Worm (Caenorhabditis elegans) whole organism, young adult: Measurements from ENCODE around the gene F19H6.4.
A peak's percentile ranks its signal among the peaks of the same experiment; 100 is the strongest.

ENCODE experiments used
- B0035.1 ChIP-seq: sonication (generic microtip); optimal IDR thresholded peaks from 2 replicates; lab custom pipeline; 2016; ENCODE audit warnings: missing genetic modification characterization, mild to moderate bottlenecking, missing compliant biosample characterization, missing genotype, missing genetic modification reagents
- B0261.1 ChIP-seq: sonication (generic microtip); optimal IDR thresholded peaks from 2 replicates; lab custom pipeline; 2016; ENCODE audit warnings: mild to moderate bottlenecking, missing genetic modification characterization, moderate library complexity, missing compliant biosample characterization
- C06A6.2 ChIP-seq: fragments of 200-800 bp; sonication (Bioruptor generic); conservative IDR thresholded peaks from 2 replicates; pipeline ENCODE4 v1.3.6; 2022; ENCODE audit warnings: missing genetic modification characterization, missing compliant biosample characterization
- F37B4.10 ChIP-seq: fragments of 200-800 bp; sonication (Bioruptor generic); IDR thresholded peaks from 2 replicates; pipeline ENCODE4 v1.3.6; 2022; ENCODE audit warnings: missing genetic modification characterization, missing compliant biosample characterization
- F55B11.4 ChIP-seq: sonication (generic microtip); optimal IDR thresholded peaks from 2 replicates; lab custom pipeline; 2016; ENCODE audit warnings: missing compliant biosample characterization, missing genetic modification characterization, borderline replicate concordance; ENCODE audit not compliant: insufficient read depth
- F57C9.4 ChIP-seq: sonication (generic microtip); optimal IDR thresholded peaks from 2 replicates; lab custom pipeline; 2017; ENCODE audit warnings: mild to moderate bottlenecking, missing genetic modification characterization, missing compliant biosample characterization
- T07F8.4 ChIP-seq: sonication (generic microtip); optimal IDR thresholded peaks from 2 replicates; lab custom pipeline; 2016; ENCODE audit warnings: mild to moderate bottlenecking, missing genetic modification characterization, moderate library complexity, missing compliant biosample characterization
- Y53F4B.3 ChIP-seq: fragments of 200-800 bp; sonication (Bioruptor generic); IDR thresholded peaks from 2 replicates; pipeline ENCODE4 v1.3.6; 2022; ENCODE audit warnings: missing genetic modification reagents, missing genetic modification characterization, missing compliant biosample characterization
- Y53G8AR.9 ChIP-seq: fragments of 200-800 bp; sonication (Bioruptor generic); conservative IDR thresholded peaks from 2 replicates; pipeline ENCODE4 v1.3.6; 2022; ENCODE audit warnings: missing genetic modification reagents, missing genetic modification characterization, missing compliant biosample characterization
- Y67H2A.10 ChIP-seq: fragments of 200-800 bp; sonication (Bioruptor generic); conservative IDR thresholded peaks from 2 replicates; pipeline ENCODE4 v1.3.6; 2022; ENCODE audit warnings: missing genetic modification reagents, missing genetic modification characterization, missing compliant biosample characterization
- Y95B8A.8 ChIP-seq: fragments of 200-800 bp; sonication (Bioruptor generic); IDR thresholded peaks from 2 replicates; pipeline ENCODE4 v1.3.6; 2022; ENCODE audit warnings: missing genetic modification reagents, missing genetic modification characterization, missing compliant biosample characterization
- akir-1 ChIP-seq: fragments of 200-800 bp; sonication (Bioruptor generic); optimal IDR thresholded peaks from 2 replicates; lab custom pipeline; 2018; ENCODE audit warnings: mild to moderate bottlenecking, missing genetic modification characterization, moderate library complexity, missing compliant biosample characterization
- aptf-3 ChIP-seq: fragments of 200-800 bp; sonication (Bioruptor generic); IDR thresholded peaks from 2 replicates; pipeline ENCODE4 v1.3.6; 2022; ENCODE audit warnings: missing genetic modification characterization, missing compliant biosample characterization
- atf-7 ChIP-seq: sonication (generic microtip); optimal IDR thresholded peaks from 2 replicates; lab custom pipeline; 2017; ENCODE audit warnings: mild to moderate bottlenecking, missing genetic modification characterization, missing compliant biosample characterization
- athp-1 ChIP-seq: sonication (generic microtip); optimal IDR thresholded peaks from 2 replicates; lab custom pipeline; 2017; ENCODE audit warnings: mild to moderate bottlenecking, missing genetic modification characterization, missing compliant biosample characterization
- attf-3 ChIP-seq: fragments of 200-800 bp; sonication (Bioruptor generic); conservative IDR thresholded peaks from 2 replicates; pipeline ENCODE4 v1.3.6; 2022; ENCODE audit warnings: missing genetic modification reagents, missing genetic modification characterization, missing compliant biosample characterization
- attf-6 ChIP-seq: fragments of 200-800 bp; sonication (Bioruptor generic); IDR thresholded peaks from 2 replicates; pipeline ENCODE4 v1.3.6; 2022; ENCODE audit warnings: missing genetic modification reagents, missing genetic modification characterization, missing compliant biosample characterization
- ccch-3 ChIP-seq: fragments of 200-800 bp; sonication (Bioruptor generic); optimal IDR thresholded peaks from 2 replicates; lab custom pipeline; 2018; ENCODE audit warnings: mild to moderate bottlenecking, missing genetic modification characterization, missing compliant biosample characterization
- ceh-100 ChIP-seq: fragments of 200-800 bp; sonication (Bioruptor generic); IDR thresholded peaks from 2 replicates; pipeline ENCODE4 v1.3.6; 2022; ENCODE audit warnings: missing genetic modification reagents, missing genetic modification characterization, missing compliant biosample characterization
- ceh-27 ChIP-seq: fragments of 200-800 bp; sonication (Bioruptor generic); optimal IDR thresholded peaks from 2 replicates; lab custom pipeline; 2018; ENCODE audit warnings: mild to moderate bottlenecking, missing genetic modification characterization, moderate library complexity, missing compliant biosample characterization
- ceh-40 ChIP-seq: fragments of 200-800 bp; sonication (Bioruptor generic); IDR thresholded peaks from 2 replicates; pipeline ENCODE4 v1.3.6; 2022; ENCODE audit warnings: missing genetic modification characterization, missing compliant biosample characterization
- ceh-91 ChIP-seq: fragments of 200-800 bp; sonication (Bioruptor generic); IDR thresholded peaks from 2 replicates; pipeline ENCODE4 v1.3.6; 2022; ENCODE audit warnings: missing genetic modification reagents, missing genetic modification characterization, missing compliant biosample characterization
- chd-7 ChIP-seq: sonication (generic microtip); optimal IDR thresholded peaks from 2 replicates; lab custom pipeline; 2016; ENCODE audit warnings: mild to moderate bottlenecking, missing genetic modification characterization, moderate library complexity, missing compliant biosample characterization
- dox-1 ChIP-seq: fragments of 200-800 bp; sonication (Bioruptor generic); IDR thresholded peaks from 2 replicates; pipeline ENCODE4 v1.3.6; 2022; ENCODE audit warnings: missing genetic modification reagents, missing genetic modification characterization, missing compliant biosample characterization
- dpl-1 ChIP-seq: fragments of 150-350 bp; optimal IDR thresholded peaks from 2 replicates; lab custom pipeline; 2014; ENCODE audit warnings: missing biosample characterization, missing genetic modification reagents, missing genetic modification characterization
- egrh-3 ChIP-seq: fragments of 200-800 bp; sonication (Bioruptor generic); IDR thresholded peaks from 2 replicates; pipeline ENCODE4 v1.3.6; 2022; ENCODE audit warnings: missing genetic modification reagents, missing genetic modification characterization, missing compliant biosample characterization
- fkh-3 ChIP-seq: sonication (generic microtip); optimal IDR thresholded peaks from 2 replicates; lab custom pipeline; 2016; ENCODE audit warnings: mild to moderate bottlenecking, missing genetic modification characterization, missing compliant biosample characterization
- gei-17 ChIP-seq: fragments of 200-800 bp; sonication (Bioruptor generic); optimal IDR thresholded peaks from 2 replicates; lab custom pipeline; 2018; ENCODE audit warnings: mild to moderate bottlenecking, missing genetic modification characterization, missing compliant biosample characterization
- hlh-12 ChIP-seq: sonication (generic microtip); optimal IDR thresholded peaks from 2 replicates; lab custom pipeline; 2016; ENCODE audit warnings: missing genetic modification characterization, missing compliant biosample characterization
- hlh-26 ChIP-seq: fragments of 200-800 bp; sonication (Bioruptor generic); conservative IDR thresholded peaks from 2 replicates; pipeline ENCODE4 v1.3.6; 2022; ENCODE audit warnings: missing genetic modification reagents, missing genetic modification characterization, missing compliant biosample characterization
- hmg-20 ChIP-seq: fragments of 200-800 bp; sonication (Bioruptor generic); IDR thresholded peaks from 2 replicates; pipeline ENCODE4 v1.3.6; 2022; ENCODE audit warnings: missing genetic modification reagents, missing genetic modification characterization, missing compliant biosample characterization
- hrde-1 ChIP-seq: sonication (generic microtip); optimal IDR thresholded peaks from 2 replicates; lab custom pipeline; 2016; ENCODE audit warnings: missing genetic modification characterization, mild to moderate bottlenecking, missing compliant biosample characterization, moderate library complexity, missing genotype, missing genetic modification reagents, borderline replicate concordance
- let-526 ChIP-seq: fragments of 200-800 bp; sonication (Bioruptor generic); IDR thresholded peaks from 2 replicates; pipeline ENCODE4 v1.3.6; 2022; ENCODE audit warnings: missing genetic modification reagents, missing genetic modification characterization, missing compliant biosample characterization
- let-607 ChIP-seq, 2 experiments: fragments of 200-800 bp in 1 of 2; sonication (Bioruptor generic) in 1 of 2; sonication (generic microtip) in 1 of 2; optimal IDR thresholded peaks; 2 replicates each; lab custom pipeline; 2016 to 2018; ENCODE audit warnings: mild to moderate bottlenecking in 2 of 2, missing compliant biosample characterization in 2 of 2, missing genetic modification characterization in 2 of 2, moderate library complexity in 2 of 2, missing genotype in 1 of 2
- lin-35 ChIP-seq, 3 experiments: fragments of 150-350 bp in 2 of 3; sonication (generic microtip) in 1 of 3; optimal IDR thresholded peaks; 2 replicates each; lab custom pipeline; 2014 to 2018; ENCODE audit warnings: missing biosample characterization in 3 of 3, missing genetic modification characterization in 3 of 3, missing genetic modification reagents in 3 of 3
- lin-54 ChIP-seq: fragments of 200-800 bp; sonication (Bioruptor generic); optimal IDR thresholded peaks from 2 replicates; lab custom pipeline; 2018; ENCODE audit warnings: mild to moderate bottlenecking, missing genetic modification characterization, missing compliant biosample characterization
- madf-10 ChIP-seq: sonication (generic microtip); optimal IDR thresholded peaks from 2 replicates; lab custom pipeline; 2016; ENCODE audit warnings: mild to moderate bottlenecking, missing genetic modification characterization, missing compliant biosample characterization
- madf-8 ChIP-seq: fragments of 200-800 bp; sonication (Bioruptor generic); conservative IDR thresholded peaks from 2 replicates; pipeline ENCODE4 v1.3.6; 2022; ENCODE audit warnings: missing genetic modification reagents, missing genetic modification characterization, missing compliant biosample characterization
- mel-28 ChIP-seq: sonication (generic microtip); optimal IDR thresholded peaks from 2 replicates; lab custom pipeline; 2016; ENCODE audit warnings: borderline replicate concordance, mild to moderate bottlenecking, missing genetic modification characterization, missing compliant biosample characterization
- nhr-80 ChIP-seq: sonication (generic microtip); optimal IDR thresholded peaks from 2 replicates; lab custom pipeline; 2016; ENCODE audit warnings: missing genetic modification characterization, missing compliant biosample characterization
- nhr-90 ChIP-seq: sonication (generic microtip); optimal IDR thresholded peaks from 2 replicates; lab custom pipeline; 2016; ENCODE audit warnings: missing genotype, mild to moderate bottlenecking, missing genetic modification characterization, missing compliant biosample characterization
- repo-1 ChIP-seq: sonication (generic microtip); optimal IDR thresholded peaks from 2 replicates; lab custom pipeline; 2017; ENCODE audit warnings: mild to moderate bottlenecking, missing genetic modification characterization, missing compliant biosample characterization
- snpc-1.1 ChIP-seq: sonication (generic microtip); optimal IDR thresholded peaks from 2 replicates; lab custom pipeline; 2017; ENCODE audit warnings: missing genetic modification characterization, mild to moderate bottlenecking, missing compliant biosample characterization, antibody characterized with exemption, moderate library complexity, missing genotype, missing genetic modification reagents; ENCODE audit not compliant: insufficient read depth
- tbp1 ChIP-seq: fragments of 200-800 bp; sonication (Bioruptor generic); optimal IDR thresholded peaks from 2 replicates; lab custom pipeline; 2018; ENCODE audit warnings: mild to moderate bottlenecking, missing genetic modification characterization, missing compliant biosample characterization
- unc-130 ChIP-seq: sonication (generic microtip); optimal IDR thresholded peaks from 2 replicates; lab custom pipeline; 2016; ENCODE audit warnings: missing genetic modification reagents, missing genetic modification characterization, missing compliant biosample characterization
- zfh-2 ChIP-seq: fragments of 200-800 bp; sonication (Bioruptor generic); conservative IDR thresholded peaks from 2 replicates; pipeline ENCODE4 v1.3.6; 2022; ENCODE audit warnings: missing genetic modification reagents, missing genetic modification characterization, missing compliant biosample characterization

Gene F19H6.4

DNA sequence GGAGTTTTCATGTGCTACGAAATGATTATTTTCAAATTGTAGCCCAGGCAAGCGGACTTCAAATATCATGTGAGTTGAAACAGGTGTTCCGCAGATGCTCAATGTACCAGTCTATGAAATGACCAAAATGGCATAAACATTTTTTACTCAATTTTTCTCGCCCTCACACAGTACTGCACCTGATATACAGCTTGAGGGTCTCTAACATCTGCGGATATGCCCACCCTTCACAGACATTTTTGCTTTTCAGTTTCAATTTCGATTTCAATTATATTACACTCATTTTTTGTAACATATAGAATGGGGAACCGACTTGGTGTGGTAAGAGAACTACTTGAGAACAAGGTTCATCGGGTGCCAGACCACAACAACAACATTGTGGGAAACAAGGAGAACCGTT is 18.8 kb upstream of the F19H6.4 start, which contains the start of gene F42F12.11:
Gene F42F12.11 (plus strand): TSS at position 301 of the 400 bp plus-strand sequence.
- TF ChIP-seq dpl-1 (GFP tag; lab: Kevin White, UChicago) (no peak), Y53F4B.3 (GFP tag; lab: Robert Waterston, UW) (no peak), attf-6 (GFP tag; lab: Robert Waterston, UW) (no peak), hlh-26 (GFP tag; lab: Robert Waterston, UW) (no peak)
- TF ChIP-seq, all 124 proteins: peak for 0

DNA sequence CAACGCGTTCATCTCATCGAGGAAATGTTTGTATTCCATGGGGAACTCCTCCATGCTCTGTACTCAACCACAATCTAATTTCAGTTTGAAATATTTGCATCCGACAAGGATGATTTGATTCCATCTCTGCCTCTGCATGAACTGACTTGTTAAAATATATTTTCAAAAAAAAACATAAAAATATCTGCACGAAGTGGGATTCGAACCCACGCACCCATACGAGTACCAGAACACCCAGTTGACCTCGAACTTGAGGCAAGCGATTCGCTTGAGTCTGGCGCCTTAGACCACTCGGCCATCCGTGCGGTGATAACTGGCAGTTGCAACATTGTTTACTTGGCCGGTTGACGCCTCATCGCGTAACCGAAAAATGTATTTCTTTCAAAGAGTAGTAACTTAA is 17.7 kb upstream of the F19H6.4 start:
- no peak for TF ChIP-seq zfh-2 (GFP tag; lab: Robert Waterston, UW)
- no peak for TF ChIP-seq madf-8 (GFP tag; lab: Robert Waterston, UW)
- peak in 1 of 2 experiments; percentile 37 for TF ChIP-seq let-607 (tag; optimal IDR thresholded peaks at IDR 0.05; lab: Kevin White, UChicago)
- peak; percentile 94 for TF ChIP-seq tbp1 (GFP tag; lab: Kevin White, UChicago)
- TF ChIP-seq madf-10, result peak; percentile 41
- peak; percentile 16 for TF ChIP-seq repo-1
- peak; percentile 48; the same call in 1 of the 2 replicates for TF ChIP-seq egrh-3
- TF ChIP-seq lin-54 (GFP tag; lab: Kevin White, UChicago), result no peak
- TF ChIP-seq let-526 (GFP tag; lab: Robert Waterston, UW), result peak; percentile 51; the same call in 1 of the 2 replicates
- no peak for TF ChIP-seq mel-28
- no peak for TF ChIP-seq dpl-1 (GFP tag; lab: Kevin White, UChicago)
- TF ChIP-seq lin-35 (GFP tag; optimal IDR thresholded peaks at IDR 0.05; lab: Kevin White, UChicago), result no peak
- peak; percentile 82 for TF ChIP-seq dox-1 (GFP tag; lab: Robert Waterston, UW)
- TF ChIP-seq Y67H2A.10 (GFP tag; lab: Robert Waterston, UW), result no peak
- peak; percentile 14 for TF ChIP-seq akir-1 (GFP tag; lab: Kevin White, UChicago)
- TF ChIP-seq Y95B8A.8 (GFP tag; lab: Robert Waterston, UW), result 0 out of 2 replicates have a peak, but pooled peaks have one; percentile 51
- no peak for TF ChIP-seq F37B4.10 (GFP tag; lab: Robert Waterston, UW)
- no peak for TF ChIP-seq hlh-12 (tag; lab: Kevin White, UChicago)
- TF ChIP-seq Y53G8AR.9, result no peak
- TF ChIP-seq ceh-91 (GFP tag; lab: Robert Waterston, UW), result no peak
- no peak for TF ChIP-seq ceh-100 (GFP tag; lab: Robert Waterston, UW)
- TF ChIP-seq snpc-1.1 (tag; lab: Kevin White, UChicago), result no peak
- TF ChIP-seq unc-130 (GFP tag; lab: Kevin White, UChicago), result no peak
- no peak for TF ChIP-seq gei-17
- TF ChIP-seq ccch-3 (GFP tag; lab: Kevin White, UChicago), result no peak
- peak; percentile 93 for TF ChIP-seq B0261.1 (tag; lab: Kevin White, UChicago)
- TF ChIP-seq nhr-80 (tag; lab: Kevin White, UChicago), result peak; percentile 49
- no peak for TF ChIP-seq hmg-20 (GFP tag; lab: Robert Waterston, UW)
- TF ChIP-seq F55B11.4 (tag; lab: Kevin White, UChicago), result no peak
- TF ChIP-seq chd-7 (tag; lab: Kevin White, UChicago), result peak; percentile 54
- TF ChIP-seq ceh-40 (GFP tag; lab: Robert Waterston, UW), result 0 out of 2 replicates have a peak, but pooled peaks have one; percentile 38
- TF ChIP-seq F57C9.4, result no peak
- peak; percentile 61 for TF ChIP-seq hrde-1 (tag; lab: Kevin White, UChicago)
- peak; percentile 54 for TF ChIP-seq athp-1
- peak; percentile 60 for TF ChIP-seq fkh-3 (tag; lab: Kevin White, UChicago)
- TF ChIP-seq atf-7 (tag; lab: Kevin White, UChicago), result peak; percentile 58
- TF ChIP-seq attf-3 (GFP tag; lab: Robert Waterston, UW), result 0 out of 2 replicates have a peak, but pooled peaks have one; percentile 16
- no peak for TF ChIP-seq C06A6.2
- TF ChIP-seq T07F8.4 (tag; lab: Kevin White, UChicago), result peak; percentile 59
- TF ChIP-seq B0035.1 (tag; lab: Kevin White, UChicago), result peak; percentile 18
- peak; percentile 83 for TF ChIP-seq nhr-90 (tag; lab: Kevin White, UChicago)
- peak; percentile 1 for TF ChIP-seq ceh-27 (GFP tag; lab: Kevin White, UChicago)
- TF ChIP-seq aptf-3, result no peak
